Worm (Caenorhabditis elegans) whole organism, L3 larva: Measurements from ENCODE around the gene R52.5.

Experiments
- R02D3.7 ChIP-seq: fragments of 150-350 bp; optimal IDR thresholded peaks from 2 replicates; lab custom pipeline; 2014; ENCODE audit warnings: missing biosample characterization, missing genetic modification characterization
- ceh-16 ChIP-seq: sonication (generic microtip); optimal IDR thresholded peaks from 2 replicates; lab custom pipeline; 2017; ENCODE audit warnings: missing biosample characterization, missing genetic modification characterization
- elt-2 ChIP-seq: sonication (generic microtip); optimal IDR thresholded peaks from 2 replicates; lab custom pipeline; 2016; ENCODE audit warnings: missing genetic modification reagents, mild to moderate bottlenecking, missing genetic modification characterization, missing compliant biosample characterization
- fos-1 ChIP-seq: fragments of 150-350 bp; optimal IDR thresholded peaks from 2 replicates; lab custom pipeline; 2014; ENCODE audit warnings: missing biosample characterization, missing genetic modification characterization
- hmg-11 ChIP-seq: sonication (generic microtip); optimal IDR thresholded peaks from 2 replicates; lab custom pipeline; 2016; ENCODE audit warnings: missing genetic modification characterization, missing compliant biosample characterization
- nhr-237 ChIP-seq: fragments of 150-350 bp; optimal IDR thresholded peaks from 2 replicates; lab custom pipeline; 2014; ENCODE audit warnings: missing biosample characterization, missing genetic modification characterization
- nhr-25 ChIP-seq: sonication (generic microtip); optimal IDR thresholded peaks from 2 replicates; lab custom pipeline; 2017; ENCODE audit warnings: missing biosample characterization, missing genetic modification characterization
- pha-4 ChIP-seq: fragments of 150-350 bp; optimal IDR thresholded peaks from 2 replicates; lab custom pipeline; 2014; ENCODE audit warnings: missing biosample characterization, missing genetic modification reagents, missing genetic modification characterization
- unc-39 ChIP-seq: sonication (generic microtip); optimal IDR thresholded peaks from 4 replicates; lab custom pipeline; 2017; ENCODE audit warnings: missing biosample characterization, missing genetic modification characterization

- TF ChIP-seq fos-1 (tag; lab: Kevin White, UChicago) (no peak), nhr-237 (tag; lab: Kevin White, UChicago) (no peak), pha-4 (tag; lab: Kevin White, UChicago) (no peak), ceh-16 (tag; lab: Kevin White, UChicago) (no peak), nhr-25 (tag; lab: Kevin White, UChicago) (no peak), elt-2 (tag; lab: Kevin White, UChicago) (no peak), unc-39 (tag; lab: Kevin White, UChicago) (no peak), R02D3.7 (tag; lab: Kevin White, UChicago) (no peak), hmg-11 (tag; lab: Kevin White, UChicago) (no peak)
These were observed 1.5 kb downstream of the R52.5 start, which contains the start of gene R52.4 for ce11 chrII:2108295-2108694.
